Worm (Caenorhabditis elegans): Measurements from ENCODE around the gene F18E3.10.

The F18E3.10 gene

DNA sequence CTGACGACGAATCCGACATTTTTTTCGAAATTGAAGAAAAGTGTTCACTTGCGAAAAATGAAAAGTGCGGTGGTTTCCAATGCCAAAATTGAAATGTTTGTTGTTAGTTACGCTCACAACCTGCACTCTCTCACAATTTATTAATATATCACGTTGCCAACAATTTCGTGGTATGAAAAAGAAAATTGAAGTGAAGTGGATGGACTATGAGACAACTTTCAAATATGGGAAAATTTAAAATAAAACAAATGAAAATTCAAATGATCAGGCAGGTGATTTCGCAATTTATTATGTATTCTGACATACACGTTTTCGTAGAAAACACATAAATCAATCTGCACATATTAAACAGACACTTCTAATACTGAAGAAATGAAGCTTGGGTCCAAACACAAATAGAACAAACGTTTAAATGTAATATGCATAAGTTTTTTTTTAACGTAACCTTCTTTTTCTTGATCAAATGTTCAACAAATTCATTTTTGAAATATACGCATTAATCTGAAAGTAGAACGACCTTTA is 38.1 kb downstream of the F18E3.10 start, which contains the start of gene srp-6:
TSS of gene srp-6 (minus strand) at position 51 of the 522 bp plus-strand sequence.
- no peak for TF ChIP-seq dao-5 (tag; optimal IDR thresholded peaks at IDR 0.05)

DNA sequence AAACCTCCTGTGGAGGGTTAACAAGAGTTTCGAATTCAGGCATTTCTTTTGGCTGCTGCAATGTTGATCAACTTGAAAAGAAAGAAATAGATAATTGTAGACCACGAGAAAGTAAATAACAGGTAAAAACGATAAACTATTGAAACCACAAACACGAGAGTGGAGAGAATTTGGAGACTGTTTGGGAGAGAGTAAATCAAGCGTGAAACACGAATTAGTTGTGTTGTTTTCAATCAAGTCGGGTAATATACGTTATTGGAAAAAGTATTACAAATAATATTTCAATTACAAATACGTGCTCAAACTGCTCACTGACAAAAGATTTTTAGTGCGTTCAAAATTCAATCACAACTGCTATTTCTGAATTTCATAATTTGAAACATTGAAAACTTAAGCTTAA is 43.2 kb downstream of the F18E3.10 start, which contains the start of gene C03G6.17:
TSS of gene C03G6.17 (minus strand) at position 101 of the 400 bp plus-strand sequence.
- TF ChIP-seq dao-5 (tag; optimal IDR thresholded peaks at IDR 0.05) (no peak), W03F9.2 (tag; optimal IDR thresholded peaks at IDR 0.05) (no peak), him-1 (tag; optimal IDR thresholded peaks at IDR 0.05) (no peak)

DNA sequence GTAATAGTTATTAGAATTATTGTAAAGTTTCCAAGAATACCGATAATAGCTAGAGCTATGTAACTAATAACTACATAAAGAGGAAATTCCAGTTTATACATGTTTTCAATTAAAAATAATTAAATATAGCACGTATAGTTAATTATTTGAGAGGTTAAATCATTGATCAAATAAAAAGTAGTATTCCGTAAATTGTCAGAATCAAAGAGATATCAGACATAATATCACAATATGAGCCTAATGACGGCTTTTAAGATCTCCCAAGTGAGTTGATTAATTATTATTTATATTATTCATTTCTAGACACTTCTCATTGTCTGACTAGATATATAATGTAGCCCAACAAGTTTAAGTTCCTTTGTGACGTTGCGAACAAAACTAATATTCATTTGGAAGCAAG is 44.9 kb downstream of the F18E3.10 start, which contains the start of gene srsx-24:
TSS of gene srsx-24 (minus strand) at position 101 of the 400 bp plus-strand sequence.
- TF ChIP-seq him-1 (tag; optimal IDR thresholded peaks at IDR 0.05): no peak
- no peak for TF ChIP-seq dao-5 (tag; optimal IDR thresholded peaks at IDR 0.05)
- TF ChIP-seq W03F9.2 (tag; optimal IDR thresholded peaks at IDR 0.05): no peak

DNA sequence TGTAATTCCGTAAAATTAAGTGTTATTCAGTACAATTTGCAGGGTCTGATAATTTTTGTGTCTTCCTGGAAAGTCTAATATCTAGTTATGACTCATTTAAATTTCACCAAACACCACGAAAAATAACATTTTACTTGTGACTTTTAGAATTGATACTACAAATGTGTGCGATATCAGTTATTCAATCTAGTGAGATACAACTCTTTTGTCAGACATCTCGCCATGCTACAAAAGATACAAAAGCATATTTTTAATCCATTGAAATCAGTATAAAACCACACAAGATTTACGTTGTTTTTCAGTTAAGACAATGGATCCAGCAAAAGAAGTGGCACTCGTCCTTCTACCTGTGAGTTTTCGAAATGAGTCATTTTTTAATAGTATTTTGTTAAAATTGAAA is 50.1 kb downstream of the F18E3.10 start, which contains the start of gene srx-56:
TSS of gene srx-56 (plus strand) at position 301 of the 400 bp plus-strand sequence.
- no peak for TF ChIP-seq him-1 (tag; optimal IDR thresholded peaks at IDR 0.05)
- TF ChIP-seq W03F9.2 (tag; optimal IDR thresholded peaks at IDR 0.05): no peak
- no peak for TF ChIP-seq dao-5 (tag; optimal IDR thresholded peaks at IDR 0.05)
